Worm (Caenorhabditis elegans) whole organism, mixed stage, embryonic: Measurements from ENCODE around the gene srh-282.
A peak's percentile ranks its signal among the peaks of the same experiment; 100 is the strongest.

Source experiments
- M03D4.4 ChIP-seq: sonication (generic microtip); optimal IDR thresholded peaks from 2 replicates; lab custom pipeline; 2017; ENCODE audit warnings: mild to moderate bottlenecking, missing genetic modification characterization, missing compliant biosample characterization
- bed-3 ChIP-seq: fragments of 200-800 bp; sonication (Bioruptor generic); optimal IDR thresholded peaks from 3 replicates; lab custom pipeline; 2018; ENCODE audit warnings: mild to moderate bottlenecking, missing genetic modification characterization, moderate library complexity, missing compliant biosample characterization
- blmp-1 ChIP-seq: fragments of 150-350 bp; optimal IDR thresholded peaks from 2 replicates; lab custom pipeline; 2014; ENCODE audit warnings: missing biosample characterization, missing genetic modification characterization
- ceh-43 ChIP-seq: fragments of 200-800 bp; sonication (Bioruptor generic); optimal IDR thresholded peaks from 2 replicates; lab custom pipeline; 2018; ENCODE audit warnings: mild to moderate bottlenecking, missing genetic modification characterization, moderate library complexity, missing compliant biosample characterization
- ceh-83 ChIP-seq: fragments of 200-800 bp; sonication (Bioruptor generic); optimal IDR thresholded peaks from 2 replicates; lab custom pipeline; 2018; ENCODE audit warnings: mild to moderate bottlenecking, missing genetic modification characterization, missing compliant biosample characterization
- cnd-1 ChIP-seq: fragments of 200-800 bp; sonication (Bioruptor generic); optimal IDR thresholded peaks from 2 replicates; lab custom pipeline; 2018; ENCODE audit warnings: mild to moderate bottlenecking, missing genetic modification characterization, missing compliant biosample characterization
- drap-1 ChIP-seq: fragments of 200-800 bp; sonication (Bioruptor generic); optimal IDR thresholded peaks from 3 replicates; lab custom pipeline; 2018; ENCODE audit warnings: mild to moderate bottlenecking, missing genetic modification characterization, missing compliant biosample characterization
- elt-3 ChIP-seq: fragments of 150-350 bp; optimal IDR thresholded peaks from 2 replicates; lab custom pipeline; 2014; ENCODE audit warnings: missing biosample characterization, missing genetic modification characterization
- flh-1 ChIP-seq: fragments of 200-800 bp; sonication (Bioruptor generic); optimal IDR thresholded peaks from 2 replicates; lab custom pipeline; 2018; ENCODE audit warnings: mild to moderate bottlenecking, missing genetic modification characterization, moderate library complexity, missing compliant biosample characterization
- ham-2 ChIP-seq: fragments of 200-800 bp; sonication (Bioruptor generic); optimal IDR thresholded peaks from 2 replicates; lab custom pipeline; 2018; ENCODE audit warnings: mild to moderate bottlenecking, missing genetic modification characterization, missing compliant biosample characterization
- hlh-1 ChIP-seq: fragments of 150-350 bp; optimal IDR thresholded peaks from 2 replicates; lab custom pipeline; 2014; ENCODE audit warnings: missing biosample characterization, missing genetic modification reagents, missing genetic modification characterization
- lin-13 ChIP-seq: fragments of 150-350 bp; optimal IDR thresholded peaks from 2 replicates; lab custom pipeline; 2014; ENCODE audit warnings: missing biosample characterization, missing genetic modification characterization
- lin-32 ChIP-seq: fragments of 200-800 bp; sonication (Bioruptor generic); optimal IDR thresholded peaks from 2 replicates; lab custom pipeline; 2018; ENCODE audit warnings: mild to moderate bottlenecking, missing genetic modification characterization, missing compliant biosample characterization
- lsy-2 ChIP-seq: fragments of 150-350 bp; optimal IDR thresholded peaks from 2 replicates; lab custom pipeline; 2014; ENCODE audit warnings: missing biosample characterization, missing genetic modification characterization
- mab-5 ChIP-seq: fragments of 150-350 bp; optimal IDR thresholded peaks from 2 replicates; lab custom pipeline; 2014; ENCODE audit warnings: missing biosample characterization, missing genetic modification characterization
- mep-1 ChIP-seq: fragments of 150-350 bp; optimal IDR thresholded peaks from 2 replicates; lab custom pipeline; 2017; ENCODE audit warnings: missing biosample characterization, missing genetic modification reagents, missing genetic modification characterization, inconsistent platforms
- mls-2 ChIP-seq: sonication (generic microtip); optimal IDR thresholded peaks from 2 replicates; lab custom pipeline; 2016; ENCODE audit warnings: mild to moderate bottlenecking, missing genetic modification characterization, moderate library complexity, missing compliant biosample characterization
- nhr-12 ChIP-seq: fragments of 150-350 bp; optimal IDR thresholded peaks from 2 replicates; lab custom pipeline; 2014; ENCODE audit warnings: missing biosample characterization, missing genetic modification characterization
- nhr-2 ChIP-seq: fragments of 150-350 bp; optimal IDR thresholded peaks from 2 replicates; lab custom pipeline; 2014; ENCODE audit warnings: missing biosample characterization, missing genetic modification characterization
- nhr-237 ChIP-seq: fragments of 150-350 bp; optimal IDR thresholded peaks from 2 replicates; lab custom pipeline; 2014; ENCODE audit warnings: missing biosample characterization, missing genetic modification characterization
- nhr-28 ChIP-seq: fragments of 150-350 bp; optimal IDR thresholded peaks from 2 replicates; lab custom pipeline; 2014; ENCODE audit warnings: missing biosample characterization, missing genetic modification characterization
- pha-4 ChIP-seq: fragments of 150-350 bp; optimal IDR thresholded peaks from 2 replicates; lab custom pipeline; 2018; ENCODE audit warnings: missing biosample characterization, missing genetic modification reagents, missing genetic modification characterization
- sem-2 ChIP-seq: fragments of 200-800 bp; sonication (Bioruptor generic); optimal IDR thresholded peaks from 2 replicates; lab custom pipeline; 2018; ENCODE audit warnings: mild to moderate bottlenecking, missing genetic modification characterization, missing compliant biosample characterization
- snpc-4 ChIP-seq: fragments of 150-350 bp; optimal IDR thresholded peaks from 2 replicates; lab custom pipeline; 2014; ENCODE audit warnings: missing biosample characterization, missing genetic modification characterization
- sptf-1 ChIP-seq: sonication (generic microtip); optimal IDR thresholded peaks from 2 replicates; lab custom pipeline; 2017; ENCODE audit warnings: mild to moderate bottlenecking, missing genetic modification characterization, moderate library complexity, missing compliant biosample characterization
- tbx-8 ChIP-seq: fragments of 200-800 bp; sonication (Bioruptor generic); optimal IDR thresholded peaks from 2 replicates; lab custom pipeline; 2018; ENCODE audit warnings: mild to moderate bottlenecking, missing genetic modification characterization, moderate library complexity, missing compliant biosample characterization
- unc-120 ChIP-seq: sonication (generic microtip); optimal IDR thresholded peaks from 2 replicates; lab custom pipeline; 2017; ENCODE audit warnings: missing genetic modification characterization, missing compliant biosample characterization; ENCODE audit not compliant: poor library complexity, severe bottlenecking
- unc-39 ChIP-seq: fragments of 150-350 bp; optimal IDR thresholded peaks from 2 replicates; lab custom pipeline; 2014; ENCODE audit warnings: missing biosample characterization, missing genetic modification characterization
- unc-62 ChIP-seq: fragments of 150-350 bp; optimal IDR thresholded peaks from 2 replicates; lab custom pipeline; 2014; ENCODE audit warnings: missing biosample characterization, missing genetic modification reagents, missing genetic modification characterization
- zip-8 ChIP-seq: fragments of 150-350 bp; optimal IDR thresholded peaks from 2 replicates; lab custom pipeline; 2014; ENCODE audit warnings: missing biosample characterization, missing genetic modification characterization
- ztf-11 ChIP-seq: fragments of 150-350 bp; optimal IDR thresholded peaks from 2 replicates; lab custom pipeline; 2014; ENCODE audit warnings: missing biosample characterization, missing genetic modification characterization

The srh-282 gene

DNA sequence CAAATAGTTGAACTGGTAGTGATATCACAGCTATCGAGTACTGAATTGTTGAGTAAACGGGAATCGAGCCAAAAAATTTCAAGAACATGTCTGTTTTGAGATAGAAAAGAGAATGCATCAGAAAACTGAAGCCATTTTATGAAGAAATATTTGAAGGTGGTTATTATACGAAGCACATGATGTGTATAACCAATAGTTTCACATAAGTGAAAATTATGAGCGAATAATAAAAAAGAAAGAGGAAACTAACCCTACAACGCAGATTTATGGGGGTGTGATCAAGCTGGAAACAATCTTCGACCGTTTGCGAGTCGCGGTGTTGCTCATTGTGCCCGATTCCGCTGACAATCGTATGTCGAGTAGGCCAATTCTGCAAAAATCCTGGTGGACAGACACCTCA lies at the start of gene srh-282:
Gene srh-282, minus strand, starts transcription at position 101 of the 400 bp plus-strand sequence.
- TF ChIP-seq zip-8 (tag; lab: Kevin White, UChicago) = no peak
- TF ChIP-seq pha-4 (tag; lab: Kevin White, UChicago) = no peak
- TF ChIP-seq lin-32 (GFP tag; lab: Kevin White, UChicago) = no peak
- TF ChIP-seq unc-39 = no peak
- TF ChIP-seq lsy-2 (tag; lab: Kevin White, UChicago) = no peak
- TF ChIP-seq elt-3 = no peak
- no peak for TF ChIP-seq nhr-12 (tag; lab: Kevin White, UChicago)
- TF ChIP-seq ceh-43 = no peak
- no peak for TF ChIP-seq flh-1 (GFP tag; lab: Kevin White, UChicago)
- TF ChIP-seq nhr-28 (tag; lab: Kevin White, UChicago) = no peak
- TF ChIP-seq unc-120 = no peak
- TF ChIP-seq nhr-2 (tag; lab: Kevin White, UChicago) = no peak
- no peak for TF ChIP-seq cnd-1 (tag; lab: Kevin White, UChicago)
- no peak for TF ChIP-seq ham-2
- no peak for TF ChIP-seq blmp-1 (tag; lab: Kevin White, UChicago)
- TF ChIP-seq unc-62 (GFP tag; lab: Kevin White, UChicago) = no peak
- TF ChIP-seq, all 35 proteins: peak for 0

DNA sequence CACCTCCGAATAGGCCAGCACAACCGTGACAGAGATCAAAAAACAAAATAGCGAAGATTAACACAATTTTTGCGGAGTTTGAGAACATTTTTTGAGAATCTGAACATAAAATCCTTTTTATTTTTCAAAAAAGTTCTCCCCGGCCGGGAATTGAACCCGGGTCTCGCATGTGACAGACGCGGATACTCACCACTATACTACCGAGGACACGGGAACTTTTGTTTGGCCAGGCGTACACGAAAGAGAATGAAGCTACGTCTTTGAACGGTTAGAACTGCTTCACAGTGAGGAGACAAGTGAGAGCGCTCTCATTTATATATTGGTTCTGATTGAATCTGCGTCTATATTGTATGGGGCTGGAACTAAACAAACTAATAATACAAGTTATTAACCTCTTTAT lies 49.3 kb upstream of the srh-282 start, which contains the start of gene grl-26:
Gene grl-26, minus strand, starts transcription at position 318 of the 400 bp plus-strand sequence.
- TF ChIP-seq snpc-4 (no peak), sem-2 (GFP tag; lab: Kevin White, UChicago) (peak; percentile 38), mep-1 (tag; lab: Kevin White, UChicago) (peak; percentile 26), pha-4 (tag; lab: Kevin White, UChicago) (peak; percentile 3), unc-120 (peak; percentile 65), M03D4.4 (tag; lab: Kevin White, UChicago) (peak; percentile 59), hlh-1 (tag; lab: Kevin White, UChicago) (peak; percentile 52), nhr-28 (tag; lab: Kevin White, UChicago) (no peak), zip-8 (tag; lab: Kevin White, UChicago) (no peak), lsy-2 (tag; lab: Kevin White, UChicago) (no peak), bed-3 (GFP tag; lab: Kevin White, UChicago) (peak; percentile 24), ceh-83 (GFP tag; lab: Kevin White, UChicago) (peak; percentile 67), mls-2 (peak; percentile 47), drap-1 (GFP tag; lab: Kevin White, UChicago) (peak; percentile 66), sptf-1 (tag; lab: Kevin White, UChicago) (peak; percentile 78), ztf-11 (tag; lab: Kevin White, UChicago) (no peak), ceh-43 (peak; percentile 10), nhr-12 (tag; lab: Kevin White, UChicago) (no peak), lin-32 (GFP tag; lab: Kevin White, UChicago) (peak; percentile 67), cnd-1 (tag; lab: Kevin White, UChicago) (peak; percentile 38), nhr-237 (tag; lab: Kevin White, UChicago) (no peak), ham-2 (no peak)

- TF ChIP-seq lin-32 (GFP tag; lab: Kevin White, UChicago) = no peak
- TF ChIP-seq M03D4.4 (tag; lab: Kevin White, UChicago) = no peak
- no peak for TF ChIP-seq zip-8 (tag; lab: Kevin White, UChicago)
- TF ChIP-seq lin-13 (tag; lab: Kevin White, UChicago) = no peak
- TF ChIP-seq tbx-8 (GFP tag; lab: Kevin White, UChicago) = no peak
- no peak for TF ChIP-seq flh-1 (GFP tag; lab: Kevin White, UChicago)
- TF ChIP-seq nhr-2 (tag; lab: Kevin White, UChicago) = no peak
Measured at ce11 chrIV:320380-320779, 47.2 kb upstream of the srh-282 start, which contains the start of gene dsc-4. Gene dsc-4, minus strand, starts transcription at chrIV:320544.

DNA sequence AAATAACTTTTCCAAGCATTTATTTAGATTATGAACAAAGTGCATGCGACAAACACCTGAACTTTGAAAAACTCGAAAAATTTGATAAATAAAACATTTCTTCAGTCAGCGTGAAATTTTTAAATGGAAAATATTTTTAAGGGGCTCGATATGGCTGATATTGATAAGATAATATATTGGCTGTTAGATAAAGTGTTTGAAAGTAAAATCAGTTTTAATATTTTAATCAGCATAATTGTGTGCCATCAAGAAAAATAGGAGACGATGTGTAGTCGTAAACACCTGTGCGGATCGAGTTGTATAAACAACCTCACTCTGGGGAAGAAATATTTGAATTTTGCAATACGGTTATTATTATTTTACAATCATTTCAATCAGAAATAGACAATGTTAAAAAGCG lies 46.5 kb upstream of the srh-282 start:
- TF ChIP-seq mab-5 (no peak), sem-2 (GFP tag; lab: Kevin White, UChicago) (no peak), hlh-1 (tag; lab: Kevin White, UChicago) (no peak), nhr-12 (tag; lab: Kevin White, UChicago) (no peak), mep-1 (tag; lab: Kevin White, UChicago) (no peak)

DNA sequence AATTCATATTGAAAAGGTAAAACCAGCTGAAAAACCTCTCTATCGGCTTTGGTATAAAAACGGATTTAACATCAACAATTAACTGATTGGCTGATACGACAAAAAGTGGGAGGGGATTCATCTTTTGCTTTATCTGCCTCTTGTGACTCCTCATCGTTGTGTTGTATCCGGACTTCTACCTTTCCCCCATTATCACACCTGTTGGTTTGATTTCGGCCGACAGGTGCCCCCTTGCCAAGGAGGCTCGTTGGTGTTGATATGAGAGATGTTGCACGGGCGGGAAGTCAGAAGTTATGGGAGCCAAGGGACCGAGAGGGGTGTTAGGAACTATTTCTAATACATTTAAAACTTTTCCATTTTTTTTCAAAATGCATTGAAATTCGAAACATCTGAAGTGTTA lies 41.3 kb upstream of the srh-282 start:
- TF ChIP-seq ceh-83 (GFP tag; lab: Kevin White, UChicago) (no peak), unc-120 (peak; percentile 44), hlh-1 (tag; lab: Kevin White, UChicago) (peak; percentile 80), cnd-1 (tag; lab: Kevin White, UChicago) (no peak), mls-2 (no peak)
